Worm (Caenorhabditis elegans): Measurements from ENCODE around the gene Y113G7B.12.

DNA sequence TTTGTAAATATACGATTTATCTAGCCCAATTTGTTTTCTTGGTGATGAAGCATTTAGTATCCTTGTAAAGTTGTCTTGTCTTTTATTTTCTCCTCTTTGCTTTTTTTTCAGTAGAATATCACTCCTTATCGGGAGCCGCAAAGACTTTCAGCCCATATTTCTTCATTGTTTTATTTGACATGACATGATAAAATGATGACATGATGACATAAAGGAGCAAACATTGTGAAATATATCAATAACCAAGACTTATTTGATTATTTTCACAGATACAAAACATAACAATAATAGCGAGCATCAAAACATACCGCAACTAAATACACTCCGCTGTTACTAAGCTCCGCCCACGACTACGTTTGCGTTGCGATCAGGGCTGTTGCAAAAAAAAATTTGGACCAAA is 46.7 kb downstream of the Y113G7B.12 start:
- TF ChIP-seq ztf-22 (GFP tag; optimal IDR thresholded peaks at IDR 0.05) (no peak), mcd-1 (GFP tag; IDR thresholded peaks at IDR 0.05) (no peak)
